Fruit fly (Drosophila melanogaster) whole organism, prepupa: ENCODE results near the gene Amnionless.

Source experiments
- CG10631 ChIP-seq: fragments of 200-800 bp; sonication (Bioruptor generic); optimal IDR thresholded peaks from 2 replicates; lab custom pipeline; 2016; ENCODE audit warnings: missing biosample characterization, missing genetic modification characterization
- CG11762 ChIP-seq: fragments of 200-800 bp; sonication (Bioruptor generic); optimal IDR thresholded peaks from 3 replicates; lab custom pipeline; 2016; ENCODE audit warnings: missing biosample characterization, missing genetic modification characterization; ENCODE audit not compliant: insufficient read depth
- CG1621 ChIP-seq: fragments of 200-800 bp; sonication (Bioruptor generic); optimal IDR thresholded peaks from 3 replicates; lab custom pipeline; 2018; ENCODE audit warnings: missing biosample characterization, mild to moderate bottlenecking, missing genetic modification characterization
- CG6808 ChIP-seq: fragments of 200-800 bp; sonication (Bioruptor generic); optimal IDR thresholded peaks from 3 replicates; lab custom pipeline; 2017; ENCODE audit warnings: missing biosample characterization, missing genetic modification characterization, mild to moderate bottlenecking, moderate library complexity, missing genetic modification reagents
- Eip78C ChIP-seq: fragments of 200-800 bp; sonication (Bioruptor generic); peaks from one replicate; lab custom pipeline; 2016; ENCODE audit warnings: missing biosample characterization, missing genetic modification characterization
- Sox102F ChIP-seq: fragments of 200-800 bp; sonication (Bioruptor generic); optimal IDR thresholded peaks from 2 replicates; lab custom pipeline; 2016; ENCODE audit warnings: missing biosample characterization, mild to moderate bottlenecking, missing genetic modification characterization
- Sox14 ChIP-seq: fragments of 200-800 bp; sonication (Bioruptor generic); optimal IDR thresholded peaks from 3 replicates; lab custom pipeline; 2016; ENCODE audit warnings: missing biosample characterization, missing genetic modification characterization
- eg ChIP-seq: fragments of 200-800 bp; sonication (Bioruptor generic); IDR thresholded peaks from 3 replicates; pipeline ENCODE4 v1.3.6; 2022; ENCODE audit warnings: missing biosample characterization, missing genetic modification characterization
- svp ChIP-seq: fragments of 200-800 bp; sonication (Bioruptor generic); peaks from one replicate; lab custom pipeline; 2016; ENCODE audit warnings: missing biosample characterization, missing genetic modification characterization

DNA sequence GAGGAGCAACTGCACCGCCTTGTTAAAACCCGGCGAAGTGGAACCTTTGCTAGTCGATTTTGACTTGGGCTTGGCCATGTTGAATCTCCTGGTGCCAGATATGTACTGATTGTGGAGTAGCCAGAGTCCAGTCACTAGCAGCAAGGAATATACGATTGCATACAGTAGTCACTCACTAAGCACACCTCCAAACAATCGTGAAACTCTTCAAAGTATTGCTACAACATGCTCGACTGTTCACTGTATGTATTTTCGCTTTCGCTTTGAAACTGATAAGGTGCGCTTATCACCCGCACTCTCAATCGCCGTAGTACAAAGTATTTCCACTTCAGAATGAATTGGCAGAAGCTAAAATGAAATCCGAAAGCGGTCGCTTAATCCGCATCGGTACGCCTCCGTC is 2.5 kb downstream of the Amnionless start:
- TF ChIP-seq Sox14, result peak; percentile 87
- TF ChIP-seq Sox102F (GFP tag; lab: Kevin White, UChicago), result peak; percentile 85
- TF ChIP-seq Eip78C (GFP tag; lab: Kevin White, UChicago), result peak; percentile 91
- peak; percentile 71 for TF ChIP-seq CG6808 (GFP tag; lab: Kevin White, UChicago)
- TF ChIP-seq CG10631 (GFP tag; lab: Kevin White, UChicago), result peak; percentile 52
- peak; percentile 74 for TF ChIP-seq CG1621
- peak; percentile 73; the same call in 2 of the 3 replicates for TF ChIP-seq eg
- TF ChIP-seq svp (GFP tag; lab: Kevin White, UChicago), result peak; percentile 95
- peak; percentile 62 for TF ChIP-seq CG11762
